Fruit fly (Drosophila melanogaster) Kc167 (cell line): ENCODE data around the gene ND-15.

Experiments used
- Myc ChIP-seq: fragments of >200 bp; optimal IDR thresholded peaks from 2 replicates; lab custom pipeline; 2017; ENCODE audit warnings: missing external identifiers
- Sin3A ChIP-seq: fragments of >200 bp; optimal IDR thresholded peaks from 2 replicates; lab custom pipeline; 2018; ENCODE audit warnings: missing external identifiers
- h ChIP-seq: fragments of >200 bp; optimal IDR thresholded peaks from 3 replicates; lab custom pipeline; 2018; ENCODE audit warnings: missing external identifiers
- insv ChIP-seq: fragments of >200 bp; optimal IDR thresholded peaks from 3 replicates; lab custom pipeline; 2018; ENCODE audit warnings: missing external identifiers
- psq ChIP-seq: fragments of >200 bp; optimal IDR thresholded peaks from 2 replicates; lab custom pipeline; 2017; ENCODE audit warnings: missing external identifiers

- TF ChIP-seq Myc, result no peak
- no peak for TF ChIP-seq h (lab: Kevin White, UChicago)
- TF ChIP-seq psq (lab: Kevin White, UChicago), result no peak
- TF ChIP-seq insv, result no peak
- no peak for TF ChIP-seq Sin3A (lab: Kevin White, UChicago)
These were observed 45.0 kb upstream of the ND-15 start for dm6 chr2L:69560-69959.
